Fruit fly (Drosophila melanogaster) whole organism, larva: ENCODE measurements around the gene Mst77Y-4.
"Not testable (repeated sequence)": the region's sequence is repeated elsewhere in the genome, so short reads cannot be mapped to it uniquely, and the experiment has no call there.

Source experiments
- noc ChIP-seq: fragments of 200-800 bp; sonication (Bioruptor generic); optimal IDR thresholded peaks from 3 replicates; lab custom pipeline; 2019; ENCODE audit warnings: missing biosample characterization, mild to moderate bottlenecking, missing genetic modification characterization, moderate library complexity

The Mst77Y-4 gene

DNA sequence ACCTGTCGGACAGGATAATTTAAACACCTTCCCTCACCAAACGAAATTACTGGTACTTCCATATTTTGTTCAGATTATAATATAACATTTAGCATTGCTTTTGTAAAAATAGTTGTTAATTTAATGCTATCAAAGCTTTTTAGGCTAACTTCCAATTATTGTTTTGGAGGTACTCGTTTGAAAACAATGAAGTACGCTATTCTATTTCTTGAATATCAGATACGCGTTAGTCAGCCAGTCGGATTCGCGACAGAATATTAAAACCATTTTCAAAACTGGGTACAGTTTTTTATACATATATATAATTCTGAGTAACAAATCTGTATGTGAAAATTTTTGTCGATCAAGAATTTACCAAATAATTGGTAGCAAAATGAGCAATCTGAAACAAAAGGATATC is at the start of gene Mst77Y-4:
Mst77Y-4 (plus strand) TSS at position 301 of the 400 bp plus-strand sequence.
- TF ChIP-seq noc, result not testable (repeated sequence)

DNA sequence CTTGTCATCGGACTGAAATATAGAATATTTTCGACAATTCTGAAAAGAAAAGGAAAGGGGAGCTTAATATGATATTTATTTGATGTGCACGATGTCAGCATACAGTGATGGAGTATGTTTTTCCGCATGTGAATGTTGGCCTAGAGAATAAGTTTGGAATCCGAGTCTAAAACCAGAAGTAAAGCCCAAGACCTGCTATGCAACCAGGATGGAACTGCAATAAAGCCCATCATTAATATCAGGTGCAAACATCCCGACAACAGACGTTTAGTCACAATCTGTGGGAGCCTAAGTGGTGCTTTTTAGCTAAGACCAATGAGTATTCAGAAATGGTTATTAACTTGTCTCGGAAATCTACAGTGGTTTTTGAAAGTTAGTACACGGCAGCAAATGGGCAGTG is 31.5 kb upstream of the Mst77Y-4 start, which contains the start of gene CG46192:
CG46192 (minus strand) TSS at position 101 of the 400 bp plus-strand sequence.
- not testable (repeated sequence) for TF ChIP-seq noc

DNA sequence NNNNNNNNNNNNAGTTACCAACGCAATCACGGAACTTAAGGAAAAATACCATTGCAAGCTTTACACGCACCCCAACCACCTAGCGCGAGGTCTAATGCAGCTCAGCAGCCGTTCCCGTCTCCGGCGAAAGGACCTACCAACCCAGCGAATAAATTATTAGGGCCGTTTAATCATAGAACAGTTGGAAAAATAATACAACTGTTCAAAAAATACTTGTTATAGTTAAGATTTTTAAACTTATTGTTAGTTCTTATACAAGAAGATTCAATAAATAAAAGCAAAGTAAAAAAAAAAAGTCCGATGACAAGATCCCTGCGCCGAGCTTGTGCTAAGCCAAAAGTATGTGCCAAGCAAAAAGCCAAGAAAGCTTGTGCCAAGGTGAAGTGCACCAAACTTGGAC is 21.9 kb upstream of the Mst77Y-4 start, which contains the start of gene CG46193:
CG46193 (plus strand) TSS at position 301 of the 400 bp plus-strand sequence.
- not testable (repeated sequence) for TF ChIP-seq noc

DNA sequence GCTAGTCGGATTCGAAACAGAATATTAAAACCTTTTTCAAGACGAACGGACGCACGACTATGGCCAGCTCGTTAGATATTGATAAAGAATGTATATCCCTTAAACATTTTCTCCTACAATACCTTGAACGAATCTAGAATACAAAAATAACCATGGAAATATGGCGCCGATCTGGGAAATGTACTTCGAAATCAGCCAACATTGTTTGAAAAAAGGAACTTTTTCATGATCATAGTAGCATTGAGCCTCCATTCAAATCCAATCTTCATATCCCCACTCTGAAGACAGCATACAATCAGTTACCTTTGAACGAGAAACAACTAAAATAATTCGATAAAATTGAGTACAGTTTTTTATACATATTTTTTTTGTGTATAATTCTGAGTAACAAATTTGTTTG is 4.2 kb downstream of the Mst77Y-4 start, which contains the start of gene CG45764:
CG45764 (plus strand) TSS at position 301 of the 400 bp plus-strand sequence.
- not testable (repeated sequence) for TF ChIP-seq noc
